Fruit fly (Drosophila melanogaster) S2 (cell line): Measurements from ENCODE around the gene CG9166.

Source experiments
- CG8478 ChIP-seq: fragments of >200 bp; optimal IDR thresholded peaks from 2 replicates; lab custom pipeline; 2018
- CTCF ChIP-seq, 2 experiments: fragments of >200 bp; optimal IDR thresholded peaks; 2 replicates each; lab custom pipeline; 2018

DNA sequence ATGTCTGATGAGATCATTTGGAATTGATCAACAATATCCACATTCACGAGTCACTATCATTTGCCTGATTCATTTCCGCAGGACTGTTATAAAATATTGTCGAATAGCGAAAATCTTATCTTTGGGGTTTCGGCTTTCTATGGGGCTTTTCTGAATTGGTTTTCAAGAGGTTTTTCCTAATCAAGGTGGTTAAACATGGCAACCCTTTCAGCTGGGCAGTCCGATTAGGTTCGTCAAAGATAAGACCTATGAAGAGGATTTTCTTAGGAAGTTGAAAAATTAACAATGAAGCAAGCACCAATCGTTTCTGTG is 25.3 kb upstream of the CG9166 start:
- TF ChIP-seq CG8478 (no peak), CTCF (optimal IDR thresholded peaks at IDR 0.05; lab: Kevin White, UChicago) (no peak)
